Worm (Caenorhabditis elegans): Measurements from ENCODE around the gene dnj-9.

The dnj-9 gene

DNA sequence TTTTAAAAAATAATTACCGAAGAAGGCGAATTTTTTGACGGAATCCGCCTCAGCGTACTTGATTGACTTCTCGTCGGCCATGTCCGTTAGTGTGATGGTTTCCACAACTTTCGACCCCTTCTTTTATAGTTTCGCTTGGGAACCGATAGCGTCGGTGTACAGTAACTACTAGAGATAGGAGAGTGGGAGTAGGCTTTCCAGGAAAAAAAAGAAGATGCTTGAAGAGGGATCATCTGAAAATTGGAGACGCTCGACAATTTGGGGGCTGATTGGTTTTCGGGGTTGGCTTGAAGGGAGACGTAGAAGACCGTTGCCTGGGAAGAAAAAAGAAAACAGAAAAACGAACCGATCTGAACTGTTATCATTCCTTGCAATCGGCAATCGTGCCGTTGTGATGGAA is 18.8 kb downstream of the dnj-9 start, which contains the start of gene col-20:
Gene col-20, minus strand, starts transcription at position 101 of the 400 bp plus-strand sequence.
- TF ChIP-seq elt-1 (tag; optimal IDR thresholded peaks at IDR 0.05; ENCODE audit: borderline replicate concordance, insufficient read depth), result no peak
- TF ChIP-seq unc-39 (tag; optimal IDR thresholded peaks at IDR 0.05), result no peak
- no peak for TF ChIP-seq tbx-8 (GFP tag; optimal IDR thresholded peaks at IDR 0.05)
- no peak for TF ChIP-seq lsy-2 (tag; optimal IDR thresholded peaks at IDR 0.05)
- TF ChIP-seq ceh-83 (GFP tag; optimal IDR thresholded peaks at IDR 0.05), result no peak
- TF ChIP-seq nhr-12 (tag; optimal IDR thresholded peaks at IDR 0.05), result no peak
- TF ChIP-seq sem-2 (GFP tag; optimal IDR thresholded peaks at IDR 0.05), result no peak
- no peak for TF ChIP-seq mab-5 (tag; optimal IDR thresholded peaks at IDR 0.05)

DNA sequence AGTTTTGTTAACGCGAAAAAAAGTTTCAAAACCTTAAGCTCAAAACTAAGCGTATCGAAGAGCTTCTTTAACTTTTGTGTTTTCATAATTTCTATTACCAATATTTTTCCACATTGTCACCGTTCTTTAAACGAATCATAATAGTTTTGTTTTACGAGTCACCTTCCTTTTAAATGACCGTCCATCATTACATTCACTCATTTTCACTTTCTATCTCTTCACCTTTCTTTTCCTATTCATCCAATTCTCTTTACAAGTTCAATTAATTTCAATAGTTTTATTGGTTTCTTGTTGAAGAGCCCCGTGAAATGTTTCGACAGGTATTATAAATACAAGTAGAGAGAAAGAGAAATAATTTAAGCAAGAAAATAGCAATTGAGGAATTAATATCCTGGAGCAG is 20.0 kb downstream of the dnj-9 start:
- TF ChIP-seq tbx-8 (GFP tag; optimal IDR thresholded peaks at IDR 0.05), result no peak
- TF ChIP-seq zip-8 (tag; optimal IDR thresholded peaks at IDR 0.05), result no peak
- no peak for TF ChIP-seq unc-62 (GFP tag; optimal IDR thresholded peaks at IDR 0.05)
- TF ChIP-seq mep-1 (tag; optimal IDR thresholded peaks at IDR 0.05), result no peak
- TF ChIP-seq flh-1 (GFP tag; optimal IDR thresholded peaks at IDR 0.05), result no peak
- TF ChIP-seq drap-1 (GFP tag; optimal IDR thresholded peaks at IDR 0.05), result no peak
- TF ChIP-seq mab-5 (tag; optimal IDR thresholded peaks at IDR 0.05), result no peak
- TF ChIP-seq cnd-1 (tag; optimal IDR thresholded peaks at IDR 0.05), result no peak
- TF ChIP-seq ceh-83 (GFP tag; optimal IDR thresholded peaks at IDR 0.05), result no peak
- no peak for TF ChIP-seq M03D4.4 (tag; optimal IDR thresholded peaks at IDR 0.05)
- TF ChIP-seq lsy-2 (tag; optimal IDR thresholded peaks at IDR 0.05), result no peak
- no peak for TF ChIP-seq pha-4 (tag; optimal IDR thresholded peaks at IDR 0.05)
- no peak for TF ChIP-seq unc-39 (tag; optimal IDR thresholded peaks at IDR 0.05)
- no peak for TF ChIP-seq nhr-237 (tag; optimal IDR thresholded peaks at IDR 0.05)
- no peak for TF ChIP-seq nhr-28 (tag; optimal IDR thresholded peaks at IDR 0.05)
- TF ChIP-seq ztf-11 (tag; optimal IDR thresholded peaks at IDR 0.05), result no peak

DNA sequence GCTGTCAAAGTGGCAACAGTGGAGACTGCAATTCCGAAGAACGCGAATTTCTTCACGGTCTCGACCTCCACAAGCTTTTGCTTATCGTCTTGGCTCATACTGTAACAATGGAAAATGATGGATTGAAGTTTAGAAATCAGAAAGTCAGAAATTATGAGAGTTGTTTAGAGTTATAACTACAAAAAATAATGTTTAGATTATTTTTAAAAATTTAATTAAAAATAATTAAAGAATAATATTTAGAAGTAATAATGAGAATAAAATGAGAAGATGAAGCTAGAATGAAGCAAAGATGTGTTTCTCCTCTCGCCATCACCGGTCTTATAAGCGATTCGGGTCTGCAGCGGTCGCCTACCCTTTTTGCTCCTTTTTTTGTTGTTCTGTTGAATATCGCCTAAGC is 21.2 kb downstream of the dnj-9 start, which contains the start of gene col-73:
Gene col-73, minus strand, starts transcription at position 101 of the 400 bp plus-strand sequence.
- TF ChIP-seq unc-120 (tag; optimal IDR thresholded peaks at IDR 0.05; ENCODE audit: poor library complexity, severe bottlenecking) (no peak), bed-3 (GFP tag; optimal IDR thresholded peaks at IDR 0.05) (no peak), elt-3 (tag; optimal IDR thresholded peaks at IDR 0.05) (no peak), ztf-11 (tag; optimal IDR thresholded peaks at IDR 0.05) (no peak), nhr-28 (tag; optimal IDR thresholded peaks at IDR 0.05) (no peak), flh-1 (GFP tag; optimal IDR thresholded peaks at IDR 0.05) (no peak), hlh-1 (tag; optimal IDR thresholded peaks at IDR 0.05) (no peak), sptf-1 (tag; optimal IDR thresholded peaks at IDR 0.05) (no peak), mls-2 (tag; optimal IDR thresholded peaks at IDR 0.05) (no peak), lin-13 (tag; optimal IDR thresholded peaks at IDR 0.05) (no peak), lsy-2 (tag; optimal IDR thresholded peaks at IDR 0.05) (no peak), ceh-83 (GFP tag; optimal IDR thresholded peaks at IDR 0.05) (no peak), nhr-76 (tag; optimal IDR thresholded peaks at IDR 0.05) (no peak), elt-1 (tag; optimal IDR thresholded peaks at IDR 0.05; ENCODE audit: borderline replicate concordance, insufficient read depth) (no peak), nhr-12 (tag; optimal IDR thresholded peaks at IDR 0.05) (no peak)

DNA sequence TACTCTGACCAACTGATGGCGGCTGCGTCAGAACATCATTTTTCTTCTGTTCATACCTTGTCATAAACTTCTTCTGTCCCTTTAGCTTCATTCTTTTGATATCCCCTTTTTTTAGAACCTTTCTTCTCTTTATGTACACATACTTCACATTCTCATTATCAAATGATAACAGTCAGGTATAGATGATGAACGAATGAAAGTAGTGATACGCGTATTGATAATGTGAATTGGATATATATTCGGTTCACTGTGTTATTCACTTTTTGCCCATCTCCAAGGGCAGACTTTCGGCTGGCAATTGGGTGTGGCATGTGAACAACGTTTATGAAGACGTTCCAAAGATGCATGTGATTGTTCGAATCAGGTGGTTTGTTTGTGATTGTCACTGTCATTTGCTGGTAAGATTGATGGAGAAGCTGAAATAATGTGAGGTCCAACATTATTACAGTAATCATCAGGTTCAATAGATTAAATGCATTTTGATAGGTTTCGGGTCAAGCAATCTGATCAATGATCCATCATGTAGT is 22.5 kb downstream of the dnj-9 start, which contains the start of gene F11G11.15:
Gene F11G11.15, plus strand, starts transcription at position 511 of the 527 bp plus-strand sequence.
- TF ChIP-seq nhr-12 (tag; optimal IDR thresholded peaks at IDR 0.05) (no peak), lsy-2 (tag; optimal IDR thresholded peaks at IDR 0.05) (no peak), nhr-76 (tag; optimal IDR thresholded peaks at IDR 0.05) (no peak), elt-1 (tag; optimal IDR thresholded peaks at IDR 0.05; ENCODE audit: borderline replicate concordance, insufficient read depth) (no peak), mab-5 (tag; optimal IDR thresholded peaks at IDR 0.05) (no peak), drap-1 (GFP tag; optimal IDR thresholded peaks at IDR 0.05) (no peak), flh-1 (GFP tag; optimal IDR thresholded peaks at IDR 0.05) (no peak), lin-32 (GFP tag; optimal IDR thresholded peaks at IDR 0.05) (no peak), blmp-1 (tag; optimal IDR thresholded peaks at IDR 0.05) (no peak), ceh-83 (GFP tag; optimal IDR thresholded peaks at IDR 0.05) (no peak), ztf-11 (tag; optimal IDR thresholded peaks at IDR 0.05) (no peak), ham-2 (GFP tag; optimal IDR thresholded peaks at IDR 0.05) (no peak), elt-3 (tag; optimal IDR thresholded peaks at IDR 0.05) (no peak), nhr-237 (tag; optimal IDR thresholded peaks at IDR 0.05) (no peak), ceh-43 (GFP tag; optimal IDR thresholded peaks at IDR 0.05) (no peak), lin-13 (tag; optimal IDR thresholded peaks at IDR 0.05) (no peak), sptf-1 (tag; optimal IDR thresholded peaks at IDR 0.05) (no peak), ces-1 (GFP tag; optimal IDR thresholded peaks at IDR 0.05) (no peak), pha-4 (tag; optimal IDR thresholded peaks at IDR 0.05) (no peak)
